Fruit fly (Drosophila melanogaster): Measurements from ENCODE around the gene CG43354.

- TF ChIP-seq gl (tag; optimal IDR thresholded peaks at IDR 0.05) (no peak), CG13204 (GFP tag; optimal IDR thresholded peaks at IDR 0.05) (no peak), CG9948 (tag; optimal IDR thresholded peaks at IDR 0.05) (no peak), Pif1B (GFP tag; optimal IDR thresholded peaks at IDR 0.05) (no peak), EcR (GFP tag; optimal IDR thresholded peaks at IDR 0.05) (no peak), CG8301 (tag; optimal IDR thresholded peaks at IDR 0.05) (no peak), D1 (tag; optimal IDR thresholded peaks at IDR 0.05) (no peak), CG10348 (GFP tag; IDR thresholded peaks at IDR 0.05) (no peak), Ets98B (GFP tag; IDR thresholded peaks at IDR 0.05) (no peak), CG32121 (GFP tag; IDR thresholded peaks at IDR 0.05) (no peak), fd96Ca (GFP tag; IDR thresholded peaks at IDR 0.05) (no peak), Snoo (tag; optimal IDR thresholded peaks at IDR 0.05) (no peak), Pif1A (GFP tag; optimal IDR thresholded peaks at IDR 0.05) (no peak), CG12605 (GFP tag; IDR thresholded peaks at IDR 0.05) (no peak)
Measured at dm6 chr2L:18287171-18287570, 22.1 kb downstream of the CG43354 start.

Data from whole organism, pupa.